Fruit fly (Drosophila melanogaster): ENCODE data around the gene CG6683.

The CG6683 gene

dm6 chr3L:8553125-8553524 lies 38.4 kb upstream of the CG6683 start (continued):
- TF ChIP-seq CG14860 (GFP tag; IDR thresholded peaks at IDR 0.05; ENCODE audit: partially characterized antibody) (no peak), ewg (GFP tag; optimal IDR thresholded peaks at IDR 0.05) (no peak), pum (GFP tag; optimal IDR thresholded peaks at IDR 0.05) (no peak), schlank (tag; optimal IDR thresholded peaks at IDR 0.05) (no peak)

dm6 chr3L:8550836-8551235 lies 36.1 kb upstream of the CG6683 start:
- TF ChIP-seq CG14441 (GFP tag; IDR thresholded peaks at IDR 0.05) = 0 out of 2 replicates have a peak, but pooled peaks have one; percentile 15
- TF ChIP-seq CG32532 (GFP tag; IDR thresholded peaks at IDR 0.05) = 0 out of 2 replicates have a peak, but pooled peaks have one; percentile 20
- no peak for TF ChIP-seq dysf (GFP tag; IDR thresholded peaks at IDR 0.05)
- TF ChIP-seq fu2 (GFP tag; optimal IDR thresholded peaks at IDR 0.05) = no peak
- no peak for TF ChIP-seq GATAe (GFP tag; conservative IDR thresholded peaks at IDR 0.05)
- TF ChIP-seq gem (tag; optimal IDR thresholded peaks at IDR 0.05) = no peak
- TF ChIP-seq CG31365 (tag; optimal IDR thresholded peaks at IDR 0.05) = no peak
- no peak for TF ChIP-seq CG34376 (GFP tag; optimal IDR thresholded peaks at IDR 0.05)
- TF ChIP-seq Neu2 (GFP tag; optimal IDR thresholded peaks at IDR 0.05; ENCODE audit: borderline replicate concordance) = no peak
- 0 out of 4 replicates have a peak, but pooled peaks have one; percentile 44 for TF ChIP-seq chinmo (GFP tag; IDR thresholded peaks at IDR 0.05; ENCODE audit: partially characterized antibody)
- TF ChIP-seq CG10462 (GFP tag; optimal IDR thresholded peaks at IDR 0.05) = no peak
- no peak for TF ChIP-seq CG18011 (GFP tag; optimal IDR thresholded peaks at IDR 0.05)
- TF ChIP-seq mld (GFP tag; IDR thresholded peaks at IDR 0.05; ENCODE audit: partially characterized antibody) = no peak
- TF ChIP-seq Side (GFP tag; optimal IDR thresholded peaks at IDR 0.05) = no peak
- no peak for TF ChIP-seq Ssrp (tag; optimal IDR thresholded peaks at IDR 0.05)
- no peak for TF ChIP-seq luna (GFP tag; optimal IDR thresholded peaks at IDR 0.05)
- TF ChIP-seq CG3065 (GFP tag; optimal IDR thresholded peaks at IDR 0.05) = no peak
- no peak for TF ChIP-seq CG14710 (tag; optimal IDR thresholded peaks at IDR 0.05)
- TF ChIP-seq Atf-2 (GFP tag; optimal IDR thresholded peaks at IDR 0.05) = no peak
- TF ChIP-seq fd3F (GFP tag; optimal IDR thresholded peaks at IDR 0.05) = no peak
- TF ChIP-seq z (GFP tag; IDR thresholded peaks at IDR 0.05) = no peak
- TF ChIP-seq tup (GFP tag; optimal IDR thresholded peaks at IDR 0.05) = no peak
- TF ChIP-seq oc (tag; optimal IDR thresholded peaks at IDR 0.05) = no peak
- TF ChIP-seq wor (GFP tag; IDR thresholded peaks at IDR 0.05) = no peak
- no peak for TF ChIP-seq Ravus (GFP tag; IDR thresholded peaks at IDR 0.05)
- TF ChIP-seq Dref (GFP tag; IDR thresholded peaks at IDR 0.05) = no peak
- TF ChIP-seq ap (GFP tag; IDR thresholded peaks at IDR 0.05) = no peak
- TF ChIP-seq trem (tag; optimal IDR thresholded peaks at IDR 0.05) = no peak
- TF ChIP-seq repo (GFP tag; optimal IDR thresholded peaks at IDR 0.05) = no peak
- no peak for TF ChIP-seq zf30C (GFP tag; optimal IDR thresholded peaks at IDR 0.05)
- no peak for TF ChIP-seq HLH4C (GFP tag; IDR thresholded peaks at IDR 0.05; ENCODE audit: partially characterized antibody)
- TF ChIP-seq Aef1 (GFP tag; IDR thresholded peaks at IDR 0.05) = no peak
- no peak for TF ChIP-seq bbx (GFP tag; IDR thresholded peaks at IDR 0.05; ENCODE audit: partially characterized antibody)
- TF ChIP-seq gsb (GFP tag; IDR thresholded peaks at IDR 0.05) = 0 out of 2 replicates have a peak, but pooled peaks have one; percentile 15
- TF ChIP-seq CG16863 (GFP tag; optimal IDR thresholded peaks at IDR 0.05) = no peak
- no peak for TF ChIP-seq ems (GFP tag; optimal IDR thresholded peaks at IDR 0.05)
- no peak for TF ChIP-seq ase (GFP tag; IDR thresholded peaks at IDR 0.05)
- TF ChIP-seq hbn (GFP tag; IDR thresholded peaks at IDR 0.05; ENCODE audit: partially characterized antibody) = no peak
- TF ChIP-seq kah (GFP tag; optimal IDR thresholded peaks at IDR 0.05) = no peak
- TF ChIP-seq crol (GFP tag; IDR thresholded peaks at IDR 0.05) = 0 out of 2 replicates have a peak, but pooled peaks have one; percentile 23
- no peak for TF ChIP-seq CG17568 (GFP tag; optimal IDR thresholded peaks at IDR 0.05)
- TF ChIP-seq CG9797 (GFP tag; optimal IDR thresholded peaks at IDR 0.05) = no peak
- no peak for TF ChIP-seq cg (GFP tag; optimal IDR thresholded peaks at IDR 0.05)
- no peak for TF ChIP-seq CG17612 (GFP tag; IDR thresholded peaks at IDR 0.05)
- TF ChIP-seq cwo (GFP tag; optimal IDR thresholded peaks at IDR 0.05) = no peak
